Fruit fly (Drosophila melanogaster): Measurements from ENCODE around the gene GstD6.
A peak's percentile ranks its signal among the peaks of the same experiment; 100 is the strongest.

GstD6 gene

dm6 chr3R:12370643-12370995 is 6.3 kb upstream of the GstD6 start:
- TF ChIP-seq CG13894 (tag; optimal IDR thresholded peaks at IDR 0.05): peak; percentile 97
- peak in 1 of 2 experiments; percentile 61 for TF ChIP-seq Hr78 (GFP tag; optimal IDR thresholded peaks at IDR 0.05)
- TF ChIP-seq Trl (optimal IDR thresholded peaks at IDR 0.05): peak; percentile 53 to 72
- TF ChIP-seq Trl (GFP tag; optimal IDR thresholded peaks at IDR 0.05): no peak
- peak; percentile 2 for TF ChIP-seq gro (GFP tag; optimal IDR thresholded peaks at IDR 0.05)
- TF ChIP-seq chinmo (GFP tag; IDR thresholded peaks at IDR 0.05; ENCODE audit: partially characterized antibody): 0 out of 4 replicates have a peak, but pooled peaks have one; percentile 68
- TF ChIP-seq croc (GFP tag; conservative IDR thresholded peaks at IDR 0.05): no peak
- TF ChIP-seq nom (GFP tag; optimal IDR thresholded peaks at IDR 0.05): peak; percentile 59
- no peak for TF ChIP-seq CTCF (GFP tag; optimal IDR thresholded peaks at IDR 0.05)
- TF ChIP-seq CG34422 (GFP tag; IDR thresholded peaks at IDR 0.05): peak; percentile 10; the same call in 1 of the 3 replicates
- TF ChIP-seq CG7928 (GFP tag; optimal IDR thresholded peaks at IDR 0.05): no peak
- TF ChIP-seq sd (tag; optimal IDR thresholded peaks at IDR 0.05): peak; percentile 92
- peak; percentile 27; the same call in 1 of the 2 replicates for TF ChIP-seq chm (GFP tag; IDR thresholded peaks at IDR 0.05)
- TF ChIP-seq CG10543 (GFP tag; optimal IDR thresholded peaks at IDR 0.05): peak; percentile 36
- peak; percentile 29 for TF ChIP-seq BtbVII (GFP tag; optimal IDR thresholded peaks at IDR 0.05)
- TF ChIP-seq tgo (GFP tag; IDR thresholded peaks at IDR 0.05): no peak
- peak; percentile 66 for TF ChIP-seq corto (GFP tag; optimal IDR thresholded peaks at IDR 0.05)
- TF ChIP-seq CG12769 (tag; optimal IDR thresholded peaks at IDR 0.05): peak; percentile 64
- peak; percentile 66 for TF ChIP-seq CG34376 (GFP tag; optimal IDR thresholded peaks at IDR 0.05)
- TF ChIP-seq CG3163 (GFP tag; optimal IDR thresholded peaks at IDR 0.05): peak; percentile 94

- TF ChIP-seq exex (tag; optimal IDR thresholded peaks at IDR 0.05) (peak; percentile 28), CG5245 (GFP tag; optimal IDR thresholded peaks at IDR 0.05) (no peak), Ets65A (GFP tag) (peak; percentile 15), H15 (GFP tag; IDR thresholded peaks at IDR 0.05) (peak; percentile 30; the same call in 1 of the 3 replicates)
Observed at dm6 chr3R:12371671-12372070, 5.3 kb upstream of the GstD6 start, which contains the start of gene GstD2. GstD2 (plus strand) TSS chr3R:12371971.

- TF ChIP-seq CG31388 (GFP tag; optimal IDR thresholded peaks at IDR 0.05) (no peak), Opbp (GFP tag; IDR thresholded peaks at IDR 0.05; ENCODE audit: partially characterized antibody) (peak; percentile 15; the same call in 1 of the 3 replicates), CG2199 (GFP tag; IDR thresholded peaks at IDR 0.05) (0 out of 3 replicates have a peak, but pooled peaks have one; percentile 44), tio (GFP tag; optimal IDR thresholded peaks at IDR 0.05) (no peak), CG12769 (tag; optimal IDR thresholded peaks at IDR 0.05) (peak; percentile 4), repo (GFP tag; optimal IDR thresholded peaks at IDR 0.05) (no peak), Hr51 (GFP tag; optimal IDR thresholded peaks at IDR 0.05) (no peak), CG12744 (GFP tag; optimal IDR thresholded peaks at IDR 0.05) (no peak), CG8924 (tag; optimal IDR thresholded peaks at IDR 0.05) (no peak), CG11398 (GFP tag; optimal IDR thresholded peaks at IDR 0.05) (no peak), HLH4C (GFP tag; IDR thresholded peaks at IDR 0.05; ENCODE audit: partially characterized antibody) (no peak), Trl (optimal IDR thresholded peaks at IDR 0.05) (peak; percentile 12 to 31), Trl (GFP tag; optimal IDR thresholded peaks at IDR 0.05) (no peak), ftz-f1 (GFP tag; optimal IDR thresholded peaks at IDR 0.05) (no peak), Med (GFP tag) (no peak), ham (GFP tag; IDR thresholded peaks at IDR 0.05) (no peak), nom (GFP tag; optimal IDR thresholded peaks at IDR 0.05) (peak; percentile 15), cg (GFP tag; optimal IDR thresholded peaks at IDR 0.05) (peak; percentile 65), Rx (GFP tag; IDR thresholded peaks at IDR 0.05) (no peak), sug (tag; optimal IDR thresholded peaks at IDR 0.05) (peak; percentile 94)
Observed at dm6 chr3R:12372800-12373199, 4.1 kb upstream of the GstD6 start, which contains the start of gene GstD3. GstD3 (plus strand) TSS chr3R:12373068.
